Fruit fly (Drosophila melanogaster) Kc167 (cell line): ENCODE measurements around the gene CG15930.

Experiments
- Myc ChIP-seq: fragments of >200 bp; optimal IDR thresholded peaks from 2 replicates; lab custom pipeline; 2017; ENCODE audit warnings: missing external identifiers
- Sin3A ChIP-seq: fragments of >200 bp; optimal IDR thresholded peaks from 2 replicates; lab custom pipeline; 2018; ENCODE audit warnings: missing external identifiers
- h ChIP-seq: fragments of >200 bp; optimal IDR thresholded peaks from 3 replicates; lab custom pipeline; 2018; ENCODE audit warnings: missing external identifiers
- insv ChIP-seq: fragments of >200 bp; optimal IDR thresholded peaks from 3 replicates; lab custom pipeline; 2018; ENCODE audit warnings: missing external identifiers
- psq ChIP-seq: fragments of >200 bp; optimal IDR thresholded peaks from 2 replicates; lab custom pipeline; 2017; ENCODE audit warnings: missing external identifiers
- ttk ChIP-seq: sonication (Bioruptor generic); optimal IDR thresholded peaks from 2 replicates; lab custom pipeline; 2017; ENCODE audit warnings: missing external identifiers

Gene CG15930

dm6 chrX:5322459-5322883, 5.4 kb upstream of the CG15930 start, which contains the start of gene Rnp4F:
TSS of gene Rnp4F (minus strand) at chrX:5322696.
- TF ChIP-seq Sin3A (lab: Kevin White, UChicago): no peak
- TF ChIP-seq psq (lab: Kevin White, UChicago): no peak
- TF ChIP-seq h: no peak
- TF ChIP-seq insv: no peak
- TF ChIP-seq ttk (lab: Kevin White, UChicago): no peak
- TF ChIP-seq Myc: no peak

dm6 chrX:5312958-5313357, 4.1 kb downstream of the CG15930 start, which contains the start of gene CG4198:
TSS of gene CG4198 (plus strand) at chrX:5313258.
- TF ChIP-seq psq (lab: Kevin White, UChicago): no peak

dm6 chrX:5311838-5312339, 5.2 kb downstream of the CG15930 start, which contains the start of the genes TrxT and dhd:
TSS of gene TrxT (minus strand) at chrX:5311888.
TSS of gene dhd (plus strand) at chrX:5312171.
- TF ChIP-seq psq (lab: Kevin White, UChicago) (no peak), Sin3A (lab: Kevin White, UChicago) (no peak), insv (no peak), Myc (no peak), ttk (lab: Kevin White, UChicago) (no peak), h (no peak)

- TF ChIP-seq h: no peak
- no peak for TF ChIP-seq Myc
- TF ChIP-seq Sin3A (lab: Kevin White, UChicago): no peak
- no peak for TF ChIP-seq insv
- TF ChIP-seq ttk (lab: Kevin White, UChicago): no peak
- no peak for TF ChIP-seq psq (lab: Kevin White, UChicago)
Measured at dm6 chrX:5308963-5309362, 8.1 kb downstream of the CG15930 start, which contains the start of the genes Cdk7 and snf. TSS of gene Cdk7 (minus strand) at chrX:5308983. TSS of gene snf (plus strand) at chrX:5309242.

- TF ChIP-seq ttk (lab: Kevin White, UChicago) (no peak), insv (no peak), Sin3A (lab: Kevin White, UChicago) (no peak), Myc (no peak), h (no peak), psq (lab: Kevin White, UChicago) (no peak)
Measured at dm6 chrX:5307317-5307716, 9.8 kb downstream of the CG15930 start, which contains the start of gene CG17764. TSS of gene CG17764 (minus strand) at chrX:5307417.

dm6 chrX:5305591-5305990, 11.5 kb downstream of the CG15930 start, which contains the start of gene CG3323:
TSS of gene CG3323 (minus strand) at chrX:5305691.
- TF ChIP-seq Sin3A (lab: Kevin White, UChicago) (no peak), Myc (no peak), ttk (lab: Kevin White, UChicago) (no peak), h (no peak), psq (lab: Kevin White, UChicago) (no peak), insv (no peak)

dm6 chrX:5300623-5301283, 16.3 kb downstream of the CG15930 start:
- TF ChIP-seq psq (lab: Kevin White, UChicago) (no peak), h (no peak), Myc (no peak), insv (no peak), Sin3A (lab: Kevin White, UChicago) (no peak), ttk (lab: Kevin White, UChicago) (no peak)

dm6 chrX:5299957-5300356, 17.1 kb downstream of the CG15930 start:
- TF ChIP-seq h: no peak
- no peak for TF ChIP-seq ttk (lab: Kevin White, UChicago)
- no peak for TF ChIP-seq insv
- TF ChIP-seq Sin3A (lab: Kevin White, UChicago): no peak
- no peak for TF ChIP-seq psq (lab: Kevin White, UChicago)
- TF ChIP-seq Myc: no peak

- TF ChIP-seq psq (lab: Kevin White, UChicago) (no peak), ttk (lab: Kevin White, UChicago) (no peak), Myc (no peak), h (no peak), insv (no peak), Sin3A (lab: Kevin White, UChicago) (no peak)
Measured at dm6 chrX:5295766-5296165, 21.3 kb downstream of the CG15930 start, which contains the start of gene CG42749. TSS of gene CG42749 (plus strand) at chrX:5296066.

- TF ChIP-seq insv (no peak), Sin3A (lab: Kevin White, UChicago) (no peak), ttk (lab: Kevin White, UChicago) (no peak), h (no peak), Myc (no peak), psq (lab: Kevin White, UChicago) (no peak)
Measured at dm6 chrX:5293141-5293540, 24.0 kb downstream of the CG15930 start.

- TF ChIP-seq ttk (lab: Kevin White, UChicago): no peak
- no peak for TF ChIP-seq Sin3A (lab: Kevin White, UChicago)
Measured at dm6 chrX:5289692-5290091, 27.4 kb downstream of the CG15930 start.

dm6 chrX:5286513-5286912, 30.6 kb downstream of the CG15930 start:
- no peak for TF ChIP-seq insv

dm6 chrX:5285835-5286234, 31.3 kb downstream of the CG15930 start:
- TF ChIP-seq ttk (lab: Kevin White, UChicago) (no peak), psq (lab: Kevin White, UChicago) (no peak), Myc (no peak), Sin3A (lab: Kevin White, UChicago) (no peak), h (no peak)
